Worm (Caenorhabditis elegans): ENCODE data around the gene F10E9.1.

The F10E9.1 gene

DNA sequence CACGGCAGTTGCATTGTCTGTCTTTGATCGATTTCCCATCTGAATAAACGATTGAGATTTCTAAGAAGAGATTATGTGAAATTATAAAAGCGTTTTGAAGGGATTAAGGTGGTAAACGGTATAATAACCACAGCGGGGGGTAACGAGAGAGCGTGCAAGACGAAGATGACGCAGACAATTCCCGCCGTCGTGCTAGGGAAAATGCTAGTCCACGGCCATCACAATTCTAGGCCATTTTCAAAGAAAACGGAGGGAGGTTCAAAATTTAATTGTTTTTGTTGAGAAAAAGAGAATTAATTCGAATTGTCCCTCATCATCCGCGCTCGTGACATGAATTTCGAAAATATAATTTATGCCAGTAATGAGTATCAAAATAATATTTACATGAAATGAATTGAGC lies 3.9 kb upstream of the F10E9.1 start, which contains the start of gene F10E9.11 (continued):
- TF ChIP-seq ahr-1 (tag; optimal IDR thresholded peaks at IDR 0.05): peak; percentile 53
- peak; percentile 27 for TF ChIP-seq pax-1 (tag; optimal IDR thresholded peaks at IDR 0.05)
- TF ChIP-seq ceh-30 (tag; optimal IDR thresholded peaks at IDR 0.05): no peak
- TF ChIP-seq fkh-6 (tag; optimal IDR thresholded peaks at IDR 0.05): peak; percentile 56
- no peak for TF ChIP-seq ceh-9 (tag; optimal IDR thresholded peaks at IDR 0.05)
- peak; percentile 13 for TF ChIP-seq hlh-30 (tag; optimal IDR thresholded peaks at IDR 0.05; ENCODE audit: insufficient read depth)
- no peak for TF ChIP-seq sox-4 (tag; optimal IDR thresholded peaks at IDR 0.05)
- peak; percentile 79 for TF ChIP-seq lim-6 (tag; optimal IDR thresholded peaks at IDR 0.05)
- TF ChIP-seq ama-1 (optimal IDR thresholded peaks at IDR 0.05): no peak
- no peak for TF ChIP-seq ceh-45 (GFP tag; IDR thresholded peaks at IDR 0.05)
- TF ChIP-seq unc-3 (GFP tag; conservative IDR thresholded peaks at IDR 0.05): peak; percentile 41; the same call in 1 of the 2 replicates
- peak; percentile 33 for TF ChIP-seq unc-3 (tag; optimal IDR thresholded peaks at IDR 0.05)
- TF ChIP-seq ceh-34 (tag; optimal IDR thresholded peaks at IDR 0.05): peak; percentile 73
- peak; percentile 96 for TF ChIP-seq C08G9.2 (tag; optimal IDR thresholded peaks at IDR 0.05)
- peak; percentile 76 for TF ChIP-seq mec-3 (tag; optimal IDR thresholded peaks at IDR 0.05; ENCODE audit: borderline replicate concordance)
- TF ChIP-seq rnt-1 (tag; optimal IDR thresholded peaks at IDR 0.05): peak; percentile 84
- TF ChIP-seq ceh-18 (tag; optimal IDR thresholded peaks at IDR 0.05): peak; percentile 50
- no peak for TF ChIP-seq ceh-19 (GFP tag; optimal IDR thresholded peaks at IDR 0.05)
- no peak for TF ChIP-seq madf-2 (tag; optimal IDR thresholded peaks at IDR 0.05)
- TF ChIP-seq fkh-10 (GFP tag; optimal IDR thresholded peaks at IDR 0.05): no peak
- TF ChIP-seq Y22D7AL.16 (tag; optimal IDR thresholded peaks at IDR 0.05): no peak
- no peak for TF ChIP-seq nhr-11 (tag; optimal IDR thresholded peaks at IDR 0.05)
- peak; percentile 39 for TF ChIP-seq ztf-16 (tag; optimal IDR thresholded peaks at IDR 0.05)
- TF ChIP-seq ceh-2 (tag; optimal IDR thresholded peaks at IDR 0.05): peak; percentile 97
- peak; percentile 8 for TF ChIP-seq ceh-6 (GFP tag; optimal IDR thresholded peaks at IDR 0.05)
- TF ChIP-seq ref-2 (tag; optimal IDR thresholded peaks at IDR 0.05): peak; percentile 100
- TF ChIP-seq dmd-4 (tag; optimal IDR thresholded peaks at IDR 0.05; ENCODE audit: borderline replicate concordance): peak; percentile 73
- TF ChIP-seq F13H6.1 (tag; optimal IDR thresholded peaks at IDR 0.05): peak; percentile 79
- TF ChIP-seq fax-1 (tag; optimal IDR thresholded peaks at IDR 0.05): peak; percentile 62
- peak; percentile 43 for TF ChIP-seq ttx-3 (tag; optimal IDR thresholded peaks at IDR 0.05)
- no peak for TF ChIP-seq hlh-13 (GFP tag; optimal IDR thresholded peaks at IDR 0.05)
- peak; percentile 69 for TF ChIP-seq unc-42 (tag; optimal IDR thresholded peaks at IDR 0.05)
- TF ChIP-seq T23F11.4 (GFP tag; optimal IDR thresholded peaks at IDR 0.05): no peak
- TF ChIP-seq dve-1 (tag; optimal IDR thresholded peaks at IDR 0.05): no peak
- no peak for TF ChIP-seq che-1 (tag; optimal IDR thresholded peaks at IDR 0.05)
- peak; percentile 62 for TF ChIP-seq nfya-1 (tag; optimal IDR thresholded peaks at IDR 0.05)
- TF ChIP-seq pag-3 (tag; optimal IDR thresholded peaks at IDR 0.05; ENCODE audit: borderline replicate concordance): no peak
- TF ChIP-seq lin-11 (tag; optimal IDR thresholded peaks at IDR 0.05): no peak
- peak; percentile 48 for TF ChIP-seq pqm-1 (tag; optimal IDR thresholded peaks at IDR 0.05)
- TF ChIP-seq zip-5 (tag; optimal IDR thresholded peaks at IDR 0.05): peak; percentile 86
- TF ChIP-seq C38D4.7 (GFP tag; optimal IDR thresholded peaks at IDR 0.05): no peak
- no peak for TF ChIP-seq hlh-15 (tag; optimal IDR thresholded peaks at IDR 0.05)
- peak; percentile 34 for TF ChIP-seq hlh-6 (tag; optimal IDR thresholded peaks at IDR 0.05)
- TF ChIP-seq sox-2 (GFP tag; IDR thresholded peaks at IDR 0.05): no peak
- TF ChIP-seq elt-4 (tag; optimal IDR thresholded peaks at IDR 0.05): no peak
- no peak for TF ChIP-seq pat-9 (tag; optimal IDR thresholded peaks at IDR 0.05)
- TF ChIP-seq pros-1 (tag; optimal IDR thresholded peaks at IDR 0.05): no peak
- TF ChIP-seq hlh-8 (tag; optimal IDR thresholded peaks at IDR 0.05): peak; percentile 86
- no peak for TF ChIP-seq nhr-232 (tag; optimal IDR thresholded peaks at IDR 0.05)
- peak; percentile 53 for TF ChIP-seq sdc-2 (tag; optimal IDR thresholded peaks at IDR 0.05)
- TF ChIP-seq K02D7.2 (tag; optimal IDR thresholded peaks at IDR 0.05): no peak
